Fruit fly (Drosophila melanogaster) whole organism, wandering third instar larva: ENCODE data around the gene Dip-B.

Experiments
- CG9705 ChIP-seq: fragments of 200-800 bp; sonication (Bioruptor generic); optimal IDR thresholded peaks from 2 replicates; lab custom pipeline; 2018; ENCODE audit warnings: missing biosample characterization, mild to moderate bottlenecking, missing genetic modification characterization
- CrebA ChIP-seq: fragments of 200-800 bp; sonication (Bioruptor generic); optimal IDR thresholded peaks from 2 replicates; lab custom pipeline; 2016; ENCODE audit warnings: missing biosample characterization, mild to moderate bottlenecking, missing genetic modification characterization, borderline replicate concordance
- HLH106 ChIP-seq: fragments of 200-800 bp; optimal IDR thresholded peaks from 3 replicates; lab custom pipeline; 2019; ENCODE audit warnings: missing biosample characterization, mild to moderate bottlenecking, missing genetic modification characterization, moderate library complexity
- Hnf4 ChIP-seq: fragments of 200-800 bp; sonication (Bioruptor generic); optimal IDR thresholded peaks from 2 replicates; lab custom pipeline; 2016; ENCODE audit warnings: missing biosample characterization, mild to moderate bottlenecking, missing genetic modification characterization
- Hr78 ChIP-seq: fragments of >200 bp; optimal IDR thresholded peaks from 2 replicates; lab custom pipeline; 2017; ENCODE audit warnings: missing biosample characterization, missing genetic modification characterization
- N ChIP-seq: fragments of >200 bp; optimal IDR thresholded peaks from 2 replicates; lab custom pipeline; 2018; ENCODE audit warnings: missing biosample characterization, missing external identifiers, missing genetic modification characterization
- OdsH ChIP-seq: fragments of 200-800 bp; sonication (Bioruptor generic); optimal IDR thresholded peaks from 2 replicates; lab custom pipeline; 2016; ENCODE audit warnings: missing biosample characterization, mild to moderate bottlenecking, missing genetic modification characterization
- fru ChIP-seq: fragments of 200-800 bp; sonication (Bioruptor generic); optimal IDR thresholded peaks from 3 replicates; lab custom pipeline; 2016; ENCODE audit warnings: missing biosample characterization, mild to moderate bottlenecking, missing genetic modification characterization
- h ChIP-seq: fragments of 200-800 bp; sonication (Bioruptor generic); optimal IDR thresholded peaks from 3 replicates; lab custom pipeline; 2016; ENCODE audit warnings: missing biosample characterization, mild to moderate bottlenecking, missing genetic modification characterization
- psq ChIP-seq: fragments of 200-800 bp; sonication (Bioruptor generic); optimal IDR thresholded peaks from 3 replicates; lab custom pipeline; 2017; ENCODE audit warnings: missing biosample characterization, mild to moderate bottlenecking, missing genetic modification characterization, moderate library complexity
- usp ChIP-seq: fragments of >200 bp; optimal IDR thresholded peaks from 2 replicates; lab custom pipeline; 2017; ENCODE audit warnings: missing biosample characterization, missing genetic modification characterization
- woc ChIP-seq: sonication (Bioruptor generic); optimal IDR thresholded peaks from 2 replicates; lab custom pipeline; 2016; ENCODE audit warnings: missing biosample characterization, mild to moderate bottlenecking, missing genetic modification characterization

DNA sequence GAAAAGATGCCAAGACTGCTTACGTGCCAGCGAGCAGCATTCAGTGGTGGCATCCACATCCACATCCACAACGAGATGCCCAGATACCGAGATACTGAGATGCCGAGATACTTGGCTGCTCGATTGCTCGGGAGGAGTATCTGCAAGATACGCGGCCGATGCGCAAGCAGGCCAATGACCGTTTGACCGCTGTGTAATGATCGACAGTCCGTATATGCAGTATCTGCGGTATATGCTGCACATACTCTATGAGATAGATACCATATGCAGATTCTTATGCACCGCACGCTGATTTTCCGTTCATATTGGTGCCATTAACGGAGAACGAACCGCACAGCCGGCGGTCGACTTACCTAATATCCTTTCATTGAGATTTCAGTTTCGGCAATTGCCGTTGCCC lies 27.2 kb downstream of the Dip-B start:
- no peak for TF ChIP-seq Hnf4 (GFP tag; lab: Kevin White, UChicago)
- TF ChIP-seq h = no peak
- no peak for TF ChIP-seq N (GFP tag; lab: Kevin White, UChicago)
- no peak for TF ChIP-seq woc (GFP tag; lab: Kevin White, UChicago)
- TF ChIP-seq usp (GFP tag; lab: Kevin White, UChicago) = no peak
- no peak for TF ChIP-seq CG9705 (GFP tag; lab: Kevin White, UChicago)
- TF ChIP-seq HLH106 (tag; lab: Kevin White, UChicago) = no peak
- no peak for TF ChIP-seq Hr78
- no peak for TF ChIP-seq OdsH (GFP tag; lab: Kevin White, UChicago)
- no peak for TF ChIP-seq fru (GFP tag; lab: Kevin White, UChicago)
- no peak for TF ChIP-seq CrebA (GFP tag; lab: Kevin White, UChicago)
- no peak for TF ChIP-seq psq
